Worm (Caenorhabditis elegans) whole organism, L3 larva: Measurements from ENCODE around the gene Y9C9A.16.

ENCODE experiments used
- daf-12 ChIP-seq: fragments of 150-350 bp; optimal IDR thresholded peaks from 2 replicates; lab custom pipeline; 2014; ENCODE audit warnings: missing biosample characterization, missing genetic modification reagents, missing genetic modification characterization
- fos-1 ChIP-seq: fragments of 150-350 bp; optimal IDR thresholded peaks from 2 replicates; lab custom pipeline; 2014; ENCODE audit warnings: missing biosample characterization, missing genetic modification characterization

Y9C9A.16 gene

ce11 chrIV:4930045-4930444, 45.9 kb downstream of the Y9C9A.16 start, which contains the start of gene Y9C9A.8:
Gene Y9C9A.8, plus strand, starts transcription at chrIV:4930345.
- no peak for TF ChIP-seq daf-12 (tag; lab: Kevin White, UChicago)
- no peak for TF ChIP-seq fos-1 (tag; lab: Kevin White, UChicago)
